Worm (Caenorhabditis elegans): ENCODE data around the gene F13B9.2.

- TF ChIP-seq flt-1 (GFP tag; IDR thresholded peaks at IDR 0.05) (no peak), ztf-29 (GFP tag; IDR thresholded peaks at IDR 0.05) (no peak), tab-1 (GFP tag; IDR thresholded peaks at IDR 0.05) (no peak), ztf-23 (GFP tag; IDR thresholded peaks at IDR 0.05) (no peak), T22C8.4 (GFP tag; IDR thresholded peaks at IDR 0.05) (no peak), cog-1 (tag; optimal IDR thresholded peaks at IDR 0.05) (no peak), ref-1 (GFP tag; conservative IDR thresholded peaks at IDR 0.05) (no peak), med-1 (GFP tag; optimal IDR thresholded peaks at IDR 0.05; ENCODE audit: insufficient read depth) (no peak), klf-2 (GFP tag; conservative IDR thresholded peaks at IDR 0.05) (no peak)
Measured at ce11 chrX:8299554-8299953, 14.1 kb downstream of the F13B9.2 start, which contains the start of gene ced-13.

Measured in whole organism, midembryonic.